Worm (Caenorhabditis elegans) whole organism, midembryonic: Measurements from ENCODE around the gene fmo-1.
"Not testable (repeated sequence)": the region's sequence is repeated elsewhere in the genome, so short reads cannot be mapped to it uniquely, and the experiment has no call there.

ENCODE experiments used
- cog-1 ChIP-seq: sonication (generic microtip); optimal IDR thresholded peaks from 2 replicates; lab custom pipeline; 2016; ENCODE audit warnings: missing genetic modification characterization, missing compliant biosample characterization
- flt-1 ChIP-seq: fragments of 200-800 bp; sonication (Bioruptor generic); IDR thresholded peaks from 2 replicates; pipeline ENCODE4 v1.3.6; 2022; ENCODE audit warnings: missing genetic modification characterization, missing compliant biosample characterization
- tab-1 ChIP-seq: fragments of 200-800 bp; sonication (Bioruptor generic); IDR thresholded peaks from 2 replicates; pipeline ENCODE4 v1.3.6; 2022; ENCODE audit warnings: missing genetic modification characterization, missing compliant biosample characterization
- ztf-29 ChIP-seq: fragments of 200-800 bp; sonication (Bioruptor generic); IDR thresholded peaks from 2 replicates; pipeline ENCODE4 v1.3.6; 2022; ENCODE audit warnings: missing genetic modification reagents, missing genetic modification characterization, missing compliant biosample characterization

DNA sequence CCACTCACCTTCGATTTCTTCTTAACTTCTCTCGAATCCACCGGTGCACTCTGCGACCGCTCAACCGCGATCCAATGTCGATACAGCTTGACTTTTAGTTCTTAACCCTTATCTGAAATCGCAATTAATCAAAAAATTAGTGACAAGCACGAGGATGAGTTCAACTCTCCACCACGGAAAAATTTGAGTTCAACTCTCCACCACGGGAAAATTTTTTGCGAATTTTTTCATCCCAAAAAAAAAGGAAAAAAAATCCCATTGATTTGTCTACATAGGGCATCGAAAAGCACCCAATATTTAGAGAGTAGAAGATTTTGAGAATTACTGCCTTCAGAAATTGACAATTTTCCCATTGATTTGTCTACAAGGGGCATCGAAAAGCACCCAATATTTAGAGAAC is 7.6 kb upstream of the fmo-1 start, which contains the start of gene glb-19:
- TF ChIP-seq cog-1 (tag; lab: Kevin White, UChicago); tab-1; flt-1; ztf-29 (GFP tag; lab: Robert Waterston, UW): not testable (repeated sequence)
